Worm (Caenorhabditis elegans) whole organism, L2 larva: Measurements from ENCODE around the gene clec-147.

Source experiments
- blmp-1 ChIP-seq: sonication (generic microtip); optimal IDR thresholded peaks from 2 replicates; lab custom pipeline; 2017; ENCODE audit warnings: missing genetic modification characterization, mild to moderate bottlenecking, missing compliant biosample characterization, antibody characterized with exemption, moderate library complexity; ENCODE audit not compliant: insufficient read depth
- elt-3 ChIP-seq: sonication (generic microtip); optimal IDR thresholded peaks from 2 replicates; lab custom pipeline; 2017; ENCODE audit warnings: missing biosample characterization, missing genetic modification characterization
- gmeb-1 ChIP-seq: fragments of 150-350 bp; optimal IDR thresholded peaks from 2 replicates; lab custom pipeline; 2014; ENCODE audit warnings: missing biosample characterization, missing genetic modification characterization
- lin-11 ChIP-seq: fragments of 150-350 bp; sonication (generic microtip); optimal IDR thresholded peaks from 2 replicates; lab custom pipeline; 2014; ENCODE audit warnings: missing biosample characterization, missing genetic modification characterization, inconsistent platforms, mixed read lengths
- nhr-23 ChIP-seq: fragments of 150-350 bp; optimal IDR thresholded peaks from 2 replicates; lab custom pipeline; 2014; ENCODE audit warnings: missing biosample characterization, missing genetic modification reagents, missing genetic modification characterization
- snpc-4 ChIP-seq: fragments of 150-350 bp; optimal IDR thresholded peaks from 2 replicates; lab custom pipeline; 2014; ENCODE audit warnings: missing biosample characterization, missing genetic modification characterization

- TF ChIP-seq nhr-23 (tag; lab: Kevin White, UChicago) (no peak), elt-3 (tag; lab: Kevin White, UChicago) (no peak), gmeb-1 (tag; lab: Kevin White, UChicago) (no peak), lin-11 (tag; lab: Kevin White, UChicago) (no peak), blmp-1 (tag; lab: Kevin White, UChicago) (no peak), snpc-4 (no peak)
Observed at ce11 chrII:14525013-14525412, 12.6 kb downstream of the clec-147 start, which contains the start of gene F57C2.4.
